Worm (Caenorhabditis elegans) whole organism, L4 larva: ENCODE measurements around the gene F31E3.12.
A peak's percentile ranks its signal among the peaks of the same experiment; 100 is the strongest.

Source experiments
- F37D6.2 ChIP-seq: sonication (generic microtip); optimal IDR thresholded peaks from 2 replicates; lab custom pipeline; 2016; ENCODE audit warnings: mild to moderate bottlenecking, missing genetic modification characterization, missing compliant biosample characterization
- F44E2.7 ChIP-seq: fragments of 200-800 bp; sonication (Bioruptor generic); IDR thresholded peaks from 2 replicates; pipeline ENCODE4 v2.1.2; 2022; ENCODE audit warnings: missing genetic modification characterization, missing compliant biosample characterization
- F49E8.2 ChIP-seq: sonication (generic microtip); optimal IDR thresholded peaks from 2 replicates; lab custom pipeline; 2016; ENCODE audit warnings: missing compliant biosample characterization, mild to moderate bottlenecking, missing genetic modification characterization, borderline replicate concordance
- T20F7.1 ChIP-seq: fragments of 200-800 bp; sonication (Bioruptor generic); optimal IDR thresholded peaks from 2 replicates; lab custom pipeline; 2018; ENCODE audit warnings: mild to moderate bottlenecking, missing genetic modification characterization, missing compliant biosample characterization
- ZK546.5 ChIP-seq, 2 experiments: sonication (generic microtip); optimal IDR thresholded peaks; 2 replicates each; lab custom pipeline; 2017; ENCODE audit warnings: missing biosample characterization in 2 of 2, missing genetic modification characterization in 2 of 2
- aha-1 ChIP-seq: fragments of 150-350 bp; peaks from one replicate; lab custom pipeline; 2014; ENCODE audit warnings: missing biosample characterization, missing genetic modification characterization
- arid-1 ChIP-seq: fragments of 200-800 bp; sonication (Bioruptor generic); conservative IDR thresholded peaks from 2 replicates; pipeline ENCODE4 v1.3.6; 2022; ENCODE audit warnings: missing genetic modification reagents, missing genetic modification characterization, missing compliant biosample characterization
- attf-4 ChIP-seq: sonication (generic microtip); optimal IDR thresholded peaks from 3 replicates; lab custom pipeline; 2017; ENCODE audit warnings: missing biosample characterization, missing genetic modification characterization
- ceh-62 ChIP-seq: sonication (generic microtip); optimal IDR thresholded peaks from 2 replicates; lab custom pipeline; 2017; ENCODE audit warnings: missing biosample characterization, missing genetic modification characterization
- ceh-82 ChIP-seq: sonication (generic microtip); optimal IDR thresholded peaks from 2 replicates; lab custom pipeline; 2017; ENCODE audit warnings: missing biosample characterization, missing genetic modification characterization
- cey-2 ChIP-seq: sonication (generic microtip); optimal IDR thresholded peaks from 3 replicates; lab custom pipeline; 2017; ENCODE audit warnings: missing genetic modification characterization, mild to moderate bottlenecking, missing compliant biosample characterization, antibody characterized with exemption, borderline replicate concordance; ENCODE audit not compliant: insufficient read depth
- daf-16 ChIP-seq, 3 experiments: sonication (generic microtip); optimal IDR thresholded peaks; 2 replicates each; lab custom pipeline; 2016 to 2017; ENCODE audit warnings: missing genetic modification characterization in 3 of 3, missing genetic modification reagents in 3 of 3, mild to moderate bottlenecking in 2 of 3, missing compliant biosample characterization in 2 of 3, missing biosample characterization in 1 of 3, moderate library complexity in 1 of 3
- dmd-6 ChIP-seq: fragments of 200-800 bp; sonication (Bioruptor generic); IDR thresholded peaks from 2 replicates; pipeline ENCODE4 v1.3.6; 2022; ENCODE audit warnings: missing genetic modification reagents, missing genetic modification characterization, missing compliant biosample characterization
- dmd-8 ChIP-seq: fragments of 200-800 bp; sonication (Bioruptor generic); IDR thresholded peaks from 2 replicates; pipeline ENCODE4 v1.3.6; 2022; ENCODE audit warnings: missing genetic modification characterization, missing compliant biosample characterization
- dmd-9 ChIP-seq: fragments of 200-800 bp; sonication (Bioruptor generic); IDR thresholded peaks from 2 replicates; pipeline ENCODE4 v1.3.6; 2022; ENCODE audit warnings: missing genetic modification reagents, missing genetic modification characterization, missing compliant biosample characterization
- dpl-1 ChIP-seq: fragments of 150-350 bp; optimal IDR thresholded peaks from 2 replicates; lab custom pipeline; 2014; ENCODE audit warnings: missing biosample characterization, missing genetic modification reagents, missing genetic modification characterization
- dve-1 ChIP-seq: sonication (generic microtip); optimal IDR thresholded peaks from 2 replicates; lab custom pipeline; 2017; ENCODE audit warnings: antibody characterized with exemption, mild to moderate bottlenecking, missing genetic modification characterization, missing compliant biosample characterization; ENCODE audit not compliant: insufficient read depth
- fos-1 ChIP-seq: fragments of 150-350 bp; optimal IDR thresholded peaks from 2 replicates; lab custom pipeline; 2014; ENCODE audit warnings: missing biosample characterization, missing genetic modification characterization
- hif-1 ChIP-seq, 2 experiments: sonication (generic microtip); optimal IDR thresholded peaks; 2 replicates each; lab custom pipeline; 2016 to 2017; ENCODE audit warnings: missing compliant biosample characterization in 2 of 2, missing genetic modification characterization in 2 of 2, missing genetic modification reagents in 2 of 2, missing genotype in 2 of 2, mild to moderate bottlenecking in 1 of 2
- hlh-11 ChIP-seq: fragments of 200-800 bp; sonication (Bioruptor generic); optimal IDR thresholded peaks from 2 replicates; lab custom pipeline; 2018; ENCODE audit warnings: mild to moderate bottlenecking, missing genetic modification characterization, missing compliant biosample characterization
- lin-1 ChIP-seq: fragments of 200-800 bp; sonication (Bioruptor generic); IDR thresholded peaks from 2 replicates; pipeline ENCODE4 v1.3.6; 2022; ENCODE audit warnings: missing genetic modification reagents, missing genetic modification characterization, missing compliant biosample characterization
- lin-39 ChIP-seq: fragments of 150-350 bp; optimal IDR thresholded peaks from 2 replicates; lab custom pipeline; 2014; ENCODE audit warnings: missing biosample characterization, missing genetic modification reagents, missing genetic modification characterization
- lsy-2 ChIP-seq, 2 experiments: fragments of 150-350 bp in 1 of 2; sonication (generic microtip) in 1 of 2; optimal IDR thresholded peaks; 2 replicates each; lab custom pipeline; 2014 to 2017; ENCODE audit warnings: missing biosample characterization in 2 of 2, missing genetic modification characterization in 2 of 2
- madf-5 ChIP-seq, 2 experiments: fragments of 200-800 bp; sonication (Bioruptor generic); IDR thresholded peaks; 2 replicates each; pipeline ENCODE4 v1.3.6; 2022; ENCODE audit warnings: missing compliant biosample characterization in 2 of 2, missing genetic modification characterization in 2 of 2
- madf-9 ChIP-seq: fragments of 200-800 bp; sonication (Bioruptor generic); conservative IDR thresholded peaks from 2 replicates; pipeline ENCODE4 v1.3.6; 2022; ENCODE audit warnings: missing genetic modification reagents, missing genetic modification characterization, missing compliant biosample characterization
- mdl-1 ChIP-seq, 2 experiments: fragments of 150-350 bp in 1 of 2; sonication (generic microtip) in 1 of 2; optimal IDR thresholded peaks; 2 replicates each; lab custom pipeline; 2014 to 2017; ENCODE audit warnings: missing biosample characterization in 2 of 2, missing genetic modification characterization in 2 of 2
- mes-2 ChIP-seq: sonication (generic microtip); optimal IDR thresholded peaks from 2 replicates; lab custom pipeline; 2016; ENCODE audit warnings: missing genotype, mild to moderate bottlenecking, missing genetic modification characterization, missing compliant biosample characterization; ENCODE audit not compliant: poor library complexity, severe bottlenecking
- nhr-102 ChIP-seq: sonication (generic microtip); optimal IDR thresholded peaks from 2 replicates; lab custom pipeline; 2016; ENCODE audit warnings: mild to moderate bottlenecking, missing genetic modification characterization, moderate library complexity, missing compliant biosample characterization
- nhr-237 ChIP-seq: sonication (generic microtip); optimal IDR thresholded peaks from 2 replicates; lab custom pipeline; 2017; ENCODE audit warnings: missing biosample characterization, missing genetic modification characterization
- nhr-25 ChIP-seq: sonication (generic microtip); optimal IDR thresholded peaks from 2 replicates; lab custom pipeline; 2017; ENCODE audit warnings: missing genetic modification characterization, mild to moderate bottlenecking, missing compliant biosample characterization, antibody characterized with exemption, moderate library complexity, borderline replicate concordance; ENCODE audit not compliant: insufficient read depth
- nhr-42 ChIP-seq: fragments of 200-800 bp; sonication (Bioruptor generic); IDR thresholded peaks from 2 replicates; pipeline ENCODE4 v1.3.6; 2022; ENCODE audit warnings: missing genetic modification characterization, missing compliant biosample characterization
- nhr-48 ChIP-seq: sonication (generic microtip); optimal IDR thresholded peaks from 2 replicates; lab custom pipeline; 2016; ENCODE audit warnings: mild to moderate bottlenecking, missing genetic modification characterization, missing compliant biosample characterization
- nhr-6 ChIP-seq: fragments of 150-350 bp; optimal IDR thresholded peaks from 2 replicates; lab custom pipeline; 2014; ENCODE audit warnings: missing biosample characterization, missing genetic modification characterization
- nhr-77 ChIP-seq: fragments of 150-350 bp; optimal IDR thresholded peaks from 2 replicates; lab custom pipeline; 2014; ENCODE audit warnings: missing biosample characterization, missing genetic modification characterization
- pha-4 ChIP-seq, 2 experiments: fragments of 150-350 bp in 1 of 2; fragments of 200-800 bp in 1 of 2; sonication (Bioruptor generic) in 1 of 2; IDR thresholded peaks in 1 of 2; optimal IDR thresholded peaks in 1 of 2; 2 replicates each; pipeline versions ENCODE4 v1.3.6 to Lab custom; 2014 to 2022; ENCODE audit warnings: missing genetic modification characterization in 2 of 2, missing genetic modification reagents in 2 of 2, missing biosample characterization in 1 of 2, missing compliant biosample characterization in 1 of 2
- rbr-2 ChIP-seq: sonication (generic microtip); optimal IDR thresholded peaks from 2 replicates; lab custom pipeline; 2016; ENCODE audit warnings: missing genotype, missing genetic modification characterization, missing compliant biosample characterization
- snpc-4 ChIP-seq: fragments of 150-350 bp; optimal IDR thresholded peaks from 2 replicates; lab custom pipeline; 2014; ENCODE audit warnings: missing biosample characterization, missing genetic modification characterization
- spr-1 ChIP-seq: sonication (generic microtip); optimal IDR thresholded peaks from 2 replicates; lab custom pipeline; 2016; ENCODE audit warnings: mild to moderate bottlenecking, missing genetic modification characterization, missing compliant biosample characterization
- tra-1 ChIP-seq: fragments of 200-800 bp; sonication (Bioruptor generic); IDR thresholded peaks from 2 replicates; pipeline ENCODE4 v1.3.6; 2022; ENCODE audit warnings: missing genetic modification reagents, missing genetic modification characterization, missing compliant biosample characterization
- unc-39 ChIP-seq: sonication (generic microtip); optimal IDR thresholded peaks from 2 replicates; lab custom pipeline; 2017; ENCODE audit warnings: missing biosample characterization, missing genetic modification characterization
- unc-62 ChIP-seq, 3 experiments: fragments of 150-350 bp in 1 of 3; sonication (generic microtip); optimal IDR thresholded peaks in 2 of 3; peaks in 1 of 3; 1 replicate in 1 of 3; 2 replicates in 2 of 3; lab custom pipeline; 2014 to 2017; ENCODE audit warnings: missing biosample characterization in 3 of 3, missing genetic modification characterization in 3 of 3, missing genetic modification reagents in 3 of 3, missing genotype in 1 of 3
- zip-2 ChIP-seq: fragments of 150-350 bp; optimal IDR thresholded peaks from 2 replicates; lab custom pipeline; 2014; ENCODE audit warnings: missing biosample characterization, missing genetic modification characterization
- ztf-11 ChIP-seq: fragments of 150-350 bp; optimal IDR thresholded peaks from 2 replicates; lab custom pipeline; 2014; ENCODE audit warnings: missing biosample characterization, missing genetic modification characterization
- ztf-7 ChIP-seq: fragments of 150-350 bp; optimal IDR thresholded peaks from 2 replicates; lab custom pipeline; 2014; ENCODE audit warnings: missing biosample characterization, missing genetic modification characterization

The F31E3.12 gene

ce11 chrIII:6969090-6969489 lies at the start of gene F31E3.12:
Gene F31E3.12 (plus strand): TSS chrIII:6969390.
- TF ChIP-seq hif-1 (tag; optimal IDR thresholded peaks at IDR 0.05; lab: Kevin White, UChicago), result no peak
- TF ChIP-seq F49E8.2 (tag; lab: Kevin White, UChicago), result no peak
- peak; percentile 7 for TF ChIP-seq aha-1 (tag; lab: Kevin White, UChicago)

ce11 chrIII:6928725-6929124 lies 40.5 kb upstream of the F31E3.12 start, which contains the start of gene flap-1:
Gene flap-1 (minus strand): TSS chrIII:6928825.
- TF ChIP-seq aha-1 (tag; lab: Kevin White, UChicago), result peak; percentile 89
- TF ChIP-seq nhr-48 (tag; lab: Kevin White, UChicago), result no peak

ce11 chrIII:6929558-6930167 lies 39.5 kb upstream of the F31E3.12 start, which contains the start of gene inf-1:
Gene inf-1 (plus strand): TSS chrIII:6930134.
- TF ChIP-seq lin-39 (tag; lab: Kevin White, UChicago) (no peak), mdl-1 (tag; optimal IDR thresholded peaks at IDR 0.05; lab: Kevin White, UChicago) (no peak), dve-1 (tag; lab: Kevin White, UChicago) (peak; percentile 42), dmd-6 (no peak), ztf-7 (tag; lab: Kevin White, UChicago) (no peak), nhr-237 (tag; lab: Kevin White, UChicago) (no peak), arid-1 (GFP tag; lab: Robert Waterston, UW) (no peak), nhr-77 (tag; lab: Kevin White, UChicago) (peak; percentile 10), pha-4 (GFP tag; IDR thresholded peaks at IDR 0.05; lab: Robert Waterston, UW) (no peak), pha-4 (tag; optimal IDR thresholded peaks at IDR 0.05; lab: Kevin White, UChicago) (peak; percentile 29), rbr-2 (no peak), F37D6.2 (no peak), dpl-1 (GFP tag; lab: Kevin White, UChicago) (peak; percentile 60), tra-1 (GFP tag; lab: Robert Waterston, UW) (no peak), snpc-4 (tag; lab: Kevin White, UChicago) (no peak), ceh-62 (tag; lab: Kevin White, UChicago) (no peak), lsy-2 (tag; optimal IDR thresholded peaks at IDR 0.05; lab: Kevin White, UChicago) (peak in 1 of 2 experiments; percentile 82), unc-39 (no peak), attf-4 (no peak), dmd-8 (GFP tag; lab: Robert Waterston, UW) (no peak), spr-1 (tag; lab: Kevin White, UChicago) (no peak), F44E2.7 (no peak), cey-2 (no peak), daf-16 (GFP tag; optimal IDR thresholded peaks at IDR 0.05; lab: Kevin White, UChicago) (no peak), daf-16 (tag; optimal IDR thresholded peaks at IDR 0.05; lab: Kevin White, UChicago) (peak; percentile 32), fos-1 (tag; lab: Kevin White, UChicago) (no peak), unc-62 (GFP tag; optimal IDR thresholded peaks at IDR 0.05 in 1 of 2; lab: Kevin White, UChicago) (no peak), unc-62 (tag; optimal IDR thresholded peaks at IDR 0.05; lab: Kevin White, UChicago) (no peak), madf-5 (GFP tag; IDR thresholded peaks at IDR 0.05; lab: Robert Waterston, UW) (no peak), ceh-82 (tag; lab: Kevin White, UChicago) (no peak), mes-2 (tag; lab: Kevin White, UChicago) (peak; percentile 65), zip-2 (tag; lab: Kevin White, UChicago) (no peak), madf-9 (GFP tag; lab: Robert Waterston, UW) (no peak), hlh-11 (no peak), ZK546.5 (tag; optimal IDR thresholded peaks at IDR 0.05; lab: Kevin White, UChicago) (no peak), ztf-11 (tag; lab: Kevin White, UChicago) (no peak), nhr-102 (no peak), T20F7.1 (GFP tag; lab: Kevin White, UChicago) (peak; percentile 49), nhr-6 (tag; lab: Kevin White, UChicago) (no peak), lin-1 (GFP tag; lab: Robert Waterston, UW) (no peak), nhr-42 (GFP tag; lab: Robert Waterston, UW) (no peak), nhr-25 (no peak), aha-1 (tag; lab: Kevin White, UChicago) (no peak), dmd-9 (GFP tag; lab: Robert Waterston, UW) (no peak)
